Fruit fly (Drosophila melanogaster) whole organism, adult: Measurements from ENCODE around the gene Adk1.

Source experiments
- CG11617 ChIP-seq: fragments of 200-800 bp; sonication (Bioruptor generic); optimal IDR thresholded peaks from 2 replicates; lab custom pipeline; 2017; ENCODE audit warnings: mild to moderate bottlenecking, missing biosample characterization, missing genetic modification reagents, missing genetic modification characterization
- CG14711 ChIP-seq: fragments of 200-800 bp; sonication (Bioruptor generic); optimal IDR thresholded peaks from 2 replicates; lab custom pipeline; 2018; ENCODE audit warnings: missing biosample characterization, mild to moderate bottlenecking, missing genetic modification characterization, moderate library complexity
- CG1620 ChIP-seq: fragments of 200-800 bp; sonication (Bioruptor generic); optimal IDR thresholded peaks from 2 replicates; lab custom pipeline; 2016; ENCODE audit warnings: missing biosample characterization, missing genetic modification characterization
- Hr96 ChIP-seq: fragments of 200-800 bp; sonication (Bioruptor generic); optimal IDR thresholded peaks from 2 replicates; lab custom pipeline; 2016; ENCODE audit warnings: missing biosample characterization, missing genetic modification characterization
- cnc ChIP-seq, 2 experiments: fragments of >200 bp; optimal IDR thresholded peaks; 2 replicates each; lab custom pipeline; 2017

- TF ChIP-seq cnc (optimal IDR thresholded peaks at IDR 0.05; lab: Kevin White, UChicago) = no peak
- no peak for TF ChIP-seq CG1620 (GFP tag; lab: Kevin White, UChicago)
- no peak for TF ChIP-seq CG14711
- TF ChIP-seq CG11617 (GFP tag; lab: Kevin White, UChicago) = no peak
- no peak for TF ChIP-seq Hr96
These were observed 41.4 kb downstream of the Adk1 start, which contains the start of gene Cyp313a3 for dm6 chr3R:12239166-12239565.
